Fruit fly (Drosophila melanogaster): ENCODE data around the gene CG15484.
A peak's percentile ranks its signal among the peaks of the same experiment; 100 is the strongest.

CG15484 gene

DNA sequence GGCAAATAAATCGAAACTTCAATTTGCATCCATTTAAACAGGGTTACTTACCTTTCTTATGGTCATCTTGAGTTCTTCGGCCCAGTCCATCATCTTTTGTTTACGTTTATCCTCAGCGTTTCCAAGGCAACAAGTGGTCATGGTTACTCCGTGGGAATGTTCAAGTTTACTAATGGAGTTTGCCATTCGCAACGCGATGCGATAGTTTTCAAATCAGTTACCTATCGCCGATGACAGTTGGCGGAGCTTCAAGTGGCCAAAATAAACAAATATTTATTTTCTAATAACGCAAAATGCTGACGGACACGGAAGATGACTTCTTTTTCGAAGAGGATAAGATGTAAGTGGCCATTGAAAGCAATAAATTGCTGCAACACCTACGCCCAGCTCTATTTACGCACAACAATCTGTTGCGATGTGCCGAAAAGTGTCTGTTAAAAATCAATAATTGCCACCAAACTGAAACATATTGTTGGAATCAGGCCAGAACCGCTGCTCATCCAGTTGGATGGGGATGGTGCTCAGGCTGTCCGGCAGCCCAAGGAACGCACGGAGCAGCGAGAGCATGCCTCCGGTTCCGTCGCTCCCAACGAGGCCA lies 12.6 kb downstream of the CG15484 start, which contains the start of the genes IFT43 and PICK1 (continued):
- TF ChIP-seq trh (GFP tag; optimal IDR thresholded peaks at IDR 0.05) (no peak), ase (GFP tag; IDR thresholded peaks at IDR 0.05) (no peak), oc (tag; optimal IDR thresholded peaks at IDR 0.05) (no peak), Xbp1 (GFP tag; optimal IDR thresholded peaks at IDR 0.05) (no peak), nerfin-1 (tag; optimal IDR thresholded peaks at IDR 0.05) (peak; percentile 58), Rfx (GFP tag; IDR thresholded peaks at IDR 0.05) (peak; percentile 89), Dp (GFP tag; optimal IDR thresholded peaks at IDR 0.05) (peak; percentile 37), sens (GFP tag) (peak; percentile 46), CG5180 (GFP tag; optimal IDR thresholded peaks at IDR 0.05) (no peak), eyg (GFP tag; optimal IDR thresholded peaks at IDR 0.05) (no peak), jing (GFP tag; optimal IDR thresholded peaks at IDR 0.05) (no peak), CG31388 (GFP tag; optimal IDR thresholded peaks at IDR 0.05) (no peak), sim (GFP tag; IDR thresholded peaks at IDR 0.05) (no peak), ro (GFP tag; IDR thresholded peaks at IDR 0.05) (no peak), CG12659 (GFP tag; optimal IDR thresholded peaks at IDR 0.05) (peak; percentile 37), chn (GFP tag; optimal IDR thresholded peaks at IDR 0.05) (no peak), CG13296 (GFP tag; optimal IDR thresholded peaks at IDR 0.05) (no peak), CG14667 (GFP tag; IDR thresholded peaks at IDR 0.05) (no peak), Meics (GFP tag; optimal IDR thresholded peaks at IDR 0.05) (no peak), Atf3 (GFP tag; optimal IDR thresholded peaks at IDR 0.05) (no peak), vfl (GFP tag; optimal IDR thresholded peaks at IDR 0.05) (no peak), pum (GFP tag; optimal IDR thresholded peaks at IDR 0.05) (no peak), mld (GFP tag; IDR thresholded peaks at IDR 0.05; ENCODE audit: partially characterized antibody) (peak; percentile 80; the same call in 2 of the 3 replicates), cwo (GFP tag; optimal IDR thresholded peaks at IDR 0.05) (no peak), E2f2 (GFP tag; IDR thresholded peaks at IDR 0.05) (peak; percentile 47; the same call in 1 of the 2 replicates), psq (GFP tag; optimal IDR thresholded peaks at IDR 0.05) (no peak), Aef1 (GFP tag; IDR thresholded peaks at IDR 0.05) (no peak), crp (GFP tag; optimal IDR thresholded peaks at IDR 0.05) (no peak), lola (GFP tag; optimal IDR thresholded peaks at IDR 0.05) (no peak), CG12155 (GFP tag; optimal IDR thresholded peaks at IDR 0.05) (no peak), row (GFP tag; IDR thresholded peaks at IDR 0.05) (peak; percentile 35; the same call in 1 of the 3 replicates), crc (GFP tag; optimal IDR thresholded peaks at IDR 0.05) (no peak), abd-A (tag; optimal IDR thresholded peaks at IDR 0.05) (no peak), CG33557 (GFP tag; optimal IDR thresholded peaks at IDR 0.05) (no peak), onecut (GFP tag; IDR thresholded peaks at IDR 0.05) (peak; percentile 98), disco-r (GFP tag; optimal IDR thresholded peaks at IDR 0.05) (no peak), sob (GFP tag; IDR thresholded peaks at IDR 0.05) (no peak), toy (GFP tag; IDR thresholded peaks at IDR 0.05) (no peak), CG9876 (GFP tag; optimal IDR thresholded peaks at IDR 0.05) (no peak), tna (GFP tag; IDR thresholded peaks at IDR 0.05; ENCODE audit: partially characterized antibody) (peak; percentile 78), ind (GFP tag; optimal IDR thresholded peaks at IDR 0.05) (no peak), D19B (GFP tag; optimal IDR thresholded peaks at IDR 0.05) (no peak), Asciz (GFP tag; optimal IDR thresholded peaks at IDR 0.05) (no peak), Rx (GFP tag; IDR thresholded peaks at IDR 0.05) (no peak), Doc3 (GFP tag; IDR thresholded peaks at IDR 0.05; ENCODE audit: partially characterized antibody) (peak; percentile 69), CG10366 (GFP tag; IDR thresholded peaks at IDR 0.05) (no peak), wor (GFP tag; IDR thresholded peaks at IDR 0.05) (no peak), Bteb2 (GFP tag; optimal IDR thresholded peaks at IDR 0.05) (no peak), CG10274 (GFP tag; optimal IDR thresholded peaks at IDR 0.05) (no peak), CG13287 (GFP tag; IDR thresholded peaks at IDR 0.05; ENCODE audit: partially characterized antibody) (peak; percentile 84)

Data from whole organism, embryonic.